Fruit fly (Drosophila melanogaster) whole organism, prepupa: ENCODE data around the gene CG15740.

Experiments
- CG10669 ChIP-seq: fragments of 200-800 bp; sonication (Bioruptor generic); optimal IDR thresholded peaks from 3 replicates; lab custom pipeline; 2018; ENCODE audit warnings: missing biosample characterization, mild to moderate bottlenecking, missing genetic modification characterization, moderate library complexity
- CG11762 ChIP-seq: fragments of 200-800 bp; sonication (Bioruptor generic); optimal IDR thresholded peaks from 3 replicates; lab custom pipeline; 2016; ENCODE audit warnings: missing biosample characterization, missing genetic modification characterization; ENCODE audit not compliant: insufficient read depth
- CG16779 ChIP-seq: fragments of 200-800 bp; sonication (Bioruptor generic); optimal IDR thresholded peaks from 3 replicates; lab custom pipeline; 2017; ENCODE audit warnings: missing biosample characterization, mild to moderate bottlenecking, missing genetic modification characterization
- CG6276 ChIP-seq: fragments of 200-800 bp; sonication (Bioruptor generic); optimal IDR thresholded peaks from 2 replicates; lab custom pipeline; 2017; ENCODE audit warnings: missing biosample characterization, mild to moderate bottlenecking, missing genetic modification characterization
- CG6808 ChIP-seq: fragments of 200-800 bp; sonication (Bioruptor generic); optimal IDR thresholded peaks from 3 replicates; lab custom pipeline; 2017; ENCODE audit warnings: missing biosample characterization, missing genetic modification characterization, mild to moderate bottlenecking, moderate library complexity, missing genetic modification reagents
- CG8632 ChIP-seq: fragments of 200-800 bp; sonication (Bioruptor generic); optimal IDR thresholded peaks from 3 replicates; lab custom pipeline; 2016; ENCODE audit warnings: missing biosample characterization, missing genetic modification characterization
- Eip75B ChIP-seq: fragments of 200-800 bp; sonication (Bioruptor generic); optimal IDR thresholded peaks from 3 replicates; lab custom pipeline; 2016; ENCODE audit warnings: missing biosample characterization, missing genetic modification characterization
- Eip78C ChIP-seq: fragments of 200-800 bp; sonication (Bioruptor generic); peaks from one replicate; lab custom pipeline; 2016; ENCODE audit warnings: missing biosample characterization, missing genetic modification characterization
- Hr4 ChIP-seq: fragments of 200-800 bp; sonication (Bioruptor generic); optimal IDR thresholded peaks from 3 replicates; lab custom pipeline; 2016; ENCODE audit warnings: missing biosample characterization, missing genetic modification characterization
- Sox102F ChIP-seq: fragments of 200-800 bp; sonication (Bioruptor generic); optimal IDR thresholded peaks from 2 replicates; lab custom pipeline; 2016; ENCODE audit warnings: missing biosample characterization, mild to moderate bottlenecking, missing genetic modification characterization
- Sox14 ChIP-seq: fragments of 200-800 bp; sonication (Bioruptor generic); optimal IDR thresholded peaks from 3 replicates; lab custom pipeline; 2016; ENCODE audit warnings: missing biosample characterization, missing genetic modification characterization
- eg ChIP-seq: fragments of 200-800 bp; sonication (Bioruptor generic); IDR thresholded peaks from 3 replicates; pipeline ENCODE4 v1.3.6; 2022; ENCODE audit warnings: missing biosample characterization, missing genetic modification characterization
- pdm3 ChIP-seq: fragments of 200-800 bp; sonication (Bioruptor generic); optimal IDR thresholded peaks from 3 replicates; lab custom pipeline; 2016; ENCODE audit warnings: missing biosample characterization, missing genetic modification characterization
- svp ChIP-seq: fragments of 200-800 bp; sonication (Bioruptor generic); peaks from one replicate; lab custom pipeline; 2016; ENCODE audit warnings: missing biosample characterization, missing genetic modification characterization

dm6 chrX:11881686-11882085, 35.8 kb upstream of the CG15740 start:
- TF ChIP-seq Eip75B (no peak), CG10669 (GFP tag; lab: Kevin White, UChicago) (no peak), CG8632 (GFP tag; lab: Kevin White, UChicago) (no peak), Eip78C (GFP tag; lab: Kevin White, UChicago) (no peak), CG11762 (GFP tag; lab: Kevin White, UChicago) (no peak), Sox102F (GFP tag; lab: Kevin White, UChicago) (no peak), Sox14 (GFP tag; lab: Kevin White, UChicago) (no peak), CG16779 (tag; lab: Kevin White, UChicago) (no peak), svp (GFP tag; lab: Kevin White, UChicago) (no peak), CG6808 (GFP tag; lab: Kevin White, UChicago) (peak; percentile 44), CG6276 (GFP tag; lab: Kevin White, UChicago) (peak; percentile 5), eg (GFP tag; lab: Robert Waterston, UW) (no peak), pdm3 (GFP tag; lab: Kevin White, UChicago) (no peak), Hr4 (GFP tag; lab: Kevin White, UChicago) (no peak)
